Worm (Caenorhabditis elegans) whole organism, L2 larva: Measurements from ENCODE around the gene Y17G7B.22.

Source experiments
- ZK546.5 ChIP-seq: sonication (generic microtip); optimal IDR thresholded peaks from 2 replicates; lab custom pipeline; 2017; ENCODE audit warnings: missing biosample characterization, missing genetic modification characterization
- ceh-16 ChIP-seq: fragments of 150-350 bp; optimal IDR thresholded peaks from 2 replicates; lab custom pipeline; 2014; ENCODE audit warnings: missing biosample characterization, missing genetic modification characterization
- ceh-82 ChIP-seq: fragments of 150-350 bp; optimal IDR thresholded peaks from 2 replicates; lab custom pipeline; 2014; ENCODE audit warnings: missing biosample characterization, missing genetic modification characterization
- egl-27 ChIP-seq: sonication (generic microtip); optimal IDR thresholded peaks from 3 replicates; lab custom pipeline; 2017; ENCODE audit warnings: missing biosample characterization, missing genetic modification reagents, missing genetic modification characterization
- lin-11 ChIP-seq: fragments of 150-350 bp; sonication (generic microtip); optimal IDR thresholded peaks from 2 replicates; lab custom pipeline; 2014; ENCODE audit warnings: missing biosample characterization, missing genetic modification characterization, inconsistent platforms, mixed read lengths
- lin-13 ChIP-seq: fragments of 150-350 bp; optimal IDR thresholded peaks from 2 replicates; lab custom pipeline; 2014; ENCODE audit warnings: missing biosample characterization, missing genetic modification reagents, missing genetic modification characterization
- nhr-12 ChIP-seq: fragments of 150-350 bp; optimal IDR thresholded peaks from 2 replicates; lab custom pipeline; 2014; ENCODE audit warnings: missing biosample characterization, missing genetic modification characterization
- skn-1 ChIP-seq: sonication (generic microtip); optimal IDR thresholded peaks from 2 replicates; lab custom pipeline; 2017; ENCODE audit warnings: missing biosample characterization, missing genetic modification characterization
- unc-39 ChIP-seq: fragments of 150-350 bp; optimal IDR thresholded peaks from 2 replicates; lab custom pipeline; 2014; ENCODE audit warnings: missing biosample characterization, missing genetic modification characterization
- unc-62 ChIP-seq: fragments of 150-350 bp; optimal IDR thresholded peaks from 2 replicates; lab custom pipeline; 2014; ENCODE audit warnings: missing biosample characterization, missing genetic modification reagents, missing genetic modification characterization
- ztf-1 ChIP-seq: fragments of 200-800 bp; sonication (Bioruptor generic); conservative IDR thresholded peaks from 2 replicates; pipeline ENCODE4 v1.3.6; 2022; ENCODE audit warnings: missing genetic modification characterization, missing compliant biosample characterization
- ztf-4 ChIP-seq: fragments of 150-350 bp; optimal IDR thresholded peaks from 2 replicates; lab custom pipeline; 2014; ENCODE audit warnings: missing biosample characterization, missing genetic modification characterization

- TF ChIP-seq nhr-12 (no peak), unc-39 (tag; lab: Kevin White, UChicago) (no peak), lin-13 (GFP tag; lab: Kevin White, UChicago) (no peak), unc-62 (no peak), ceh-16 (no peak), ztf-1 (no peak), ztf-4 (tag; lab: Kevin White, UChicago) (no peak), skn-1 (tag; lab: Kevin White, UChicago) (no peak), egl-27 (tag; lab: Kevin White, UChicago) (no peak), ceh-82 (tag; lab: Kevin White, UChicago) (no peak), ZK546.5 (tag; lab: Kevin White, UChicago) (no peak), lin-11 (tag; lab: Kevin White, UChicago) (no peak)
These were observed 28.8 kb upstream of the Y17G7B.22 start, which contains the start of gene tpi-1 for ce11 chrII:12039039-12039438.
